Worm (Caenorhabditis elegans) whole organism, L3 larva: Measurements from ENCODE around the gene K08D8.2.

Source experiments
- ceh-9 ChIP-seq: sonication (generic microtip); optimal IDR thresholded peaks from 2 replicates; lab custom pipeline; 2018; ENCODE audit warnings: missing biosample characterization, missing genetic modification characterization
- fkh-10 ChIP-seq: sonication (generic microtip); optimal IDR thresholded peaks from 2 replicates; lab custom pipeline; 2017; ENCODE audit warnings: missing biosample characterization, missing genetic modification reagents, missing genetic modification characterization
- pqm-1 ChIP-seq: fragments of 150-350 bp; optimal IDR thresholded peaks from 2 replicates; lab custom pipeline; 2017; ENCODE audit warnings: missing biosample characterization, missing genetic modification characterization, inconsistent platforms
- snpc-4 ChIP-seq: fragments of 150-350 bp; optimal IDR thresholded peaks from 2 replicates; lab custom pipeline; 2014; ENCODE audit warnings: missing biosample characterization, missing genetic modification characterization
- tbx-2 ChIP-seq: sonication (generic microtip); optimal IDR thresholded peaks from 2 replicates; lab custom pipeline; 2016; ENCODE audit warnings: mild to moderate bottlenecking, missing genetic modification characterization, missing compliant biosample characterization
- zag-1 ChIP-seq: fragments of 150-350 bp; optimal IDR thresholded peaks from 2 replicates; lab custom pipeline; 2014; ENCODE audit warnings: missing biosample characterization, missing genetic modification characterization

- no peak for TF ChIP-seq ceh-9 (tag; lab: Kevin White, UChicago)
- no peak for TF ChIP-seq snpc-4
- TF ChIP-seq zag-1 (tag; lab: Kevin White, UChicago), result no peak
- no peak for TF ChIP-seq fkh-10 (GFP tag; lab: Kevin White, UChicago)
- TF ChIP-seq pqm-1, result no peak
- TF ChIP-seq tbx-2 (tag; lab: Kevin White, UChicago), result no peak
Observed at ce11 chrIV:12902430-12903110, at the start of gene K08D8.2.
